Fruit fly (Drosophila melanogaster): ENCODE data around the gene CG17260.
A peak's percentile ranks its signal among the peaks of the same experiment; 100 is the strongest.

The CG17260 gene

DNA sequence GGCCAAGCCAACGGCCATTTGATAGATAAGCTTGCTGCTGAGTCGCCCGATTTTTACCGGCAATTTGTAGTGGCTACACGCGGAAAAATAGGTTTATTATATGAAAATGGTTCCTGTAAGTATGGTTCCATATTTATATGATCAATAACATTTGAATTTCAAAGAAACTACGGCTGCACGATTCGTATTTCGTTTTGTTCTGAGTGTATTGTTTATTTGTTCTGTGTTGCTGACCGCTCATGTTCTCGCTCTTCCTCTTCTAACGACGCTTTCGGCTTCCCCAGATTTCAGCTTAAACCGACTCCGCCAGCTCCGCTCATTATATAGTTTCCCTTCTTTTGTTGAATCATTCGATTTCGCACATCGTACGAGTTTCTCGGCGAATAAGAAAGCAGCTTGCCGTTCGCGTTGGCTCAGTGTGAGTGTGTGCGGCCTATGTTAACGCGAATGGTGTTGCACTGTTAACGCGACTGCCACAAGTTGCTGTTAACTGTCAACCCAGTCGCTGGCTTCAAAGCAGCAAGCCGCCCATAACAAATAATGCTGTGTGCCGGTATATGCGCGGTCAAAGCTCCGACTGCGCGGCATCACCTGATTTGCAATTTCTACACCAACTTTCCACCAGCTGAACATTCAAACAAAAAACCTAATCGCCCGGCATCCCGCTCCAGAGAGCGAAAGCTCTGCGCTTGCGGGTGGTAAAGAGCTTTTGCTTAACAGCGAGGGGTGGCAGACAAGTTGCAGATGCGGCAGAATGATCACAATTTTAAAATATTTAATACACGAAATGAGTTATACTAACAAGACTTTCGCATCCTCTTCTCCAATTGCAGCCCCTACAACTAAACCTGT, 22.0 kb downstream of the CG17260 start (continued):
- TF ChIP-seq pho (GFP tag; optimal IDR thresholded peaks at IDR 0.05) (no peak), ci (GFP tag; IDR thresholded peaks at IDR 0.05) (0 out of 3 replicates have a peak, but pooled peaks have one; percentile 23), sug (tag; optimal IDR thresholded peaks at IDR 0.05) (peak; percentile 61), tio (GFP tag; optimal IDR thresholded peaks at IDR 0.05) (no peak), Taf1 (GFP tag; IDR thresholded peaks at IDR 0.05) (peak; percentile 50), HLH54F (GFP tag; optimal IDR thresholded peaks at IDR 0.05) (peak; percentile 41), ara (GFP tag; IDR thresholded peaks at IDR 0.05) (0 out of 2 replicates have a peak, but pooled peaks have one; percentile 9), vvl (GFP tag; IDR thresholded peaks at IDR 0.05) (peak; percentile 34; the same call in 1 of the 2 replicates), CG6254 (GFP tag; optimal IDR thresholded peaks at IDR 0.05) (no peak), CG10209 (GFP tag; optimal IDR thresholded peaks at IDR 0.05) (peak; percentile 21), ab (GFP tag; optimal IDR thresholded peaks at IDR 0.05) (no peak), CG7839 (tag; optimal IDR thresholded peaks at IDR 0.05) (no peak), dpn (GFP tag; optimal IDR thresholded peaks at IDR 0.05) (peak in 1 of 2 experiments; percentile 23), CG15514 (GFP tag; optimal IDR thresholded peaks at IDR 0.05) (peak; percentile 21), chinmo (GFP tag; IDR thresholded peaks at IDR 0.05; ENCODE audit: partially characterized antibody) (peak; percentile 80; the same call in 2 of the 4 replicates), CG15601 (tag; optimal IDR thresholded peaks at IDR 0.05) (no peak), ewg (GFP tag; optimal IDR thresholded peaks at IDR 0.05) (peak; percentile 86), Atf6 (GFP tag; IDR thresholded peaks at IDR 0.05) (peak; percentile 62), eyg (GFP tag; optimal IDR thresholded peaks at IDR 0.05) (peak; percentile 43), CG6175 (GFP tag; IDR thresholded peaks at IDR 0.05) (peak; percentile 87), CG13894 (tag; optimal IDR thresholded peaks at IDR 0.05) (peak; percentile 96), CG6854 (GFP tag; optimal IDR thresholded peaks at IDR 0.05) (no peak), BtbVII (GFP tag; optimal IDR thresholded peaks at IDR 0.05) (peak; percentile 12), zf30C (GFP tag; optimal IDR thresholded peaks at IDR 0.05) (peak; percentile 51), Ravus (GFP tag; IDR thresholded peaks at IDR 0.05) (no peak), Usf (GFP tag; optimal IDR thresholded peaks at IDR 0.05) (peak; percentile 28), ind (GFP tag; optimal IDR thresholded peaks at IDR 0.05) (peak; percentile 5), zfh2 (GFP tag; optimal IDR thresholded peaks at IDR 0.05) (peak; percentile 56), CG18599 (GFP tag; optimal IDR thresholded peaks at IDR 0.05) (peak; percentile 51), E2f2 (GFP tag; IDR thresholded peaks at IDR 0.05) (peak; percentile 43; the same call in 1 of the 2 replicates), mirr (GFP tag; optimal IDR thresholded peaks at IDR 0.05) (peak; percentile 40), caup (GFP tag; optimal IDR thresholded peaks at IDR 0.05; ENCODE audit: severe bottlenecking) (peak; percentile 6), vfl (GFP tag; optimal IDR thresholded peaks at IDR 0.05) (peak; percentile 40), dmrt11E (tag; optimal IDR thresholded peaks at IDR 0.05) (no peak), Aef1 (GFP tag; IDR thresholded peaks at IDR 0.05) (peak; percentile 46; the same call in 2 of the 3 replicates), CG2120 (GFP tag; optimal IDR thresholded peaks at IDR 0.05) (peak; percentile 85), CG8944 (GFP tag; optimal IDR thresholded peaks at IDR 0.05) (peak; percentile 8), HLH3B (GFP tag; IDR thresholded peaks at IDR 0.05) (0 out of 2 replicates have a peak, but pooled peaks have one; percentile 28), wdn (GFP tag; IDR thresholded peaks at IDR 0.05) (0 out of 2 replicates have a peak, but pooled peaks have one; percentile 36), corto (GFP tag; optimal IDR thresholded peaks at IDR 0.05) (no peak), TFAM (GFP tag; optimal IDR thresholded peaks at IDR 0.05) (no peak), HHEX (GFP tag; optimal IDR thresholded peaks at IDR 0.05) (no peak), Camta (GFP tag; optimal IDR thresholded peaks at IDR 0.05) (peak; percentile 22), HmgD (GFP tag; optimal IDR thresholded peaks at IDR 0.05) (no peak), slbo (GFP tag; IDR thresholded peaks at IDR 0.05) (peak; percentile 76), E2f1 (GFP tag; IDR thresholded peaks at IDR 0.05) (peak; percentile 35; the same call in 1 of the 2 replicates), Trl (optimal IDR thresholded peaks at IDR 0.05) (peak; percentile 27 to 32), Trl (GFP tag; optimal IDR thresholded peaks at IDR 0.05) (no peak), CG9437 (GFP tag; optimal IDR thresholded peaks at IDR 0.05) (peak; percentile 17)

Measured in whole organism, embryonic.